Worm (Caenorhabditis elegans): ENCODE results near the gene D1069.3.

ce11 chrII:347734-348133 lies at the start of gene D1069.3:
- TF ChIP-seq cog-1 (tag; optimal IDR thresholded peaks at IDR 0.05) (no peak), ref-1 (GFP tag; conservative IDR thresholded peaks at IDR 0.05) (no peak), ztf-23 (GFP tag; IDR thresholded peaks at IDR 0.05) (no peak), T22C8.4 (GFP tag; IDR thresholded peaks at IDR 0.05) (0 out of 2 replicates have a peak, but pooled peaks have one; percentile 0), flt-1 (GFP tag; IDR thresholded peaks at IDR 0.05) (no peak), tab-1 (GFP tag; IDR thresholded peaks at IDR 0.05) (no peak), klf-2 (GFP tag; conservative IDR thresholded peaks at IDR 0.05) (no peak)

Measured in whole organism, midembryonic.